Worm (Caenorhabditis elegans) whole organism, L3 larva: Measurements from ENCODE around the gene smf-1.

Experiments used
- R02D3.7 ChIP-seq: fragments of 150-350 bp; optimal IDR thresholded peaks from 2 replicates; lab custom pipeline; 2014; ENCODE audit warnings: missing biosample characterization, missing genetic modification characterization
- ama-1 ChIP-seq: fragments of 150-350 bp; optimal IDR thresholded peaks from 2 replicates; lab custom pipeline; 2018
- ceh-28 ChIP-seq: fragments of 150-350 bp; optimal IDR thresholded peaks from 2 replicates; lab custom pipeline; 2014; ENCODE audit warnings: missing biosample characterization, missing genetic modification reagents, missing genetic modification characterization
- ceh-82 ChIP-seq: fragments of 150-350 bp; optimal IDR thresholded peaks from 2 replicates; lab custom pipeline; 2014; ENCODE audit warnings: missing biosample characterization, missing genetic modification characterization
- daf-12 ChIP-seq: fragments of 150-350 bp; optimal IDR thresholded peaks from 2 replicates; lab custom pipeline; 2014; ENCODE audit warnings: missing biosample characterization, missing genetic modification reagents, missing genetic modification characterization
- egl-27 ChIP-seq: sonication (generic microtip); optimal IDR thresholded peaks from 4 replicates; lab custom pipeline; 2017; ENCODE audit warnings: missing biosample characterization, missing genetic modification reagents, missing genetic modification characterization
- egl-5 ChIP-seq: fragments of 150-350 bp; optimal IDR thresholded peaks from 2 replicates; lab custom pipeline; 2017; ENCODE audit warnings: missing biosample characterization, missing genetic modification reagents, missing genetic modification characterization, inconsistent platforms
- elt-1 ChIP-seq: fragments of 150-350 bp; optimal IDR thresholded peaks from 2 replicates; lab custom pipeline; 2014; ENCODE audit warnings: missing biosample characterization, missing genetic modification characterization
- elt-2 ChIP-seq: sonication (generic microtip); optimal IDR thresholded peaks from 2 replicates; lab custom pipeline; 2016; ENCODE audit warnings: missing genetic modification reagents, mild to moderate bottlenecking, missing genetic modification characterization, missing compliant biosample characterization
- elt-3 ChIP-seq, 3 experiments: fragments of 150-350 bp in 1 of 3; sonication (generic microtip) in 2 of 3; optimal IDR thresholded peaks; 2 replicates in 2 of 3; 4 replicates in 1 of 3; lab custom pipeline; 2014 to 2017; ENCODE audit warnings: missing biosample characterization in 3 of 3, missing genetic modification characterization in 3 of 3
- eor-1 ChIP-seq, 2 experiments: fragments of 150-350 bp; optimal IDR thresholded peaks; 2 replicates each; lab custom pipeline; 2014 to 2018; ENCODE audit warnings: missing biosample characterization in 2 of 2, missing genetic modification characterization in 2 of 2
- fkh-10 ChIP-seq: sonication (generic microtip); optimal IDR thresholded peaks from 2 replicates; lab custom pipeline; 2017; ENCODE audit warnings: missing biosample characterization, missing genetic modification reagents, missing genetic modification characterization
- fos-1 ChIP-seq: fragments of 150-350 bp; optimal IDR thresholded peaks from 2 replicates; lab custom pipeline; 2014; ENCODE audit warnings: missing biosample characterization, missing genetic modification characterization
- hmg-11 ChIP-seq: sonication (generic microtip); optimal IDR thresholded peaks from 2 replicates; lab custom pipeline; 2016; ENCODE audit warnings: missing genetic modification characterization, missing compliant biosample characterization
- jun-1 ChIP-seq: fragments of 150-350 bp; optimal IDR thresholded peaks from 2 replicates; lab custom pipeline; 2014; ENCODE audit warnings: missing biosample characterization, missing genetic modification reagents, missing genetic modification characterization
- lin-15B ChIP-seq: fragments of 150-350 bp; optimal IDR thresholded peaks from 2 replicates; lab custom pipeline; 2014; ENCODE audit warnings: missing biosample characterization, missing genetic modification characterization
- lin-39 ChIP-seq: fragments of 150-350 bp; optimal IDR thresholded peaks from 2 replicates; lab custom pipeline; 2018; ENCODE audit warnings: missing biosample characterization, missing genetic modification reagents, missing genetic modification characterization
- lsy-12 ChIP-seq: sonication (generic microtip); optimal IDR thresholded peaks from 2 replicates; lab custom pipeline; 2016; ENCODE audit warnings: mild to moderate bottlenecking, missing genetic modification characterization, missing compliant biosample characterization
- mdl-1 ChIP-seq: fragments of 150-350 bp; optimal IDR thresholded peaks from 2 replicates; lab custom pipeline; 2014; ENCODE audit warnings: missing biosample characterization, missing genetic modification characterization
- mml-1 ChIP-seq: fragments of 150-350 bp; sonication (generic microtip); optimal IDR thresholded peaks from 3 replicates; lab custom pipeline; 2014; ENCODE audit warnings: missing biosample characterization, missing genetic modification characterization
- nfya-1 ChIP-seq: sonication (generic microtip); optimal IDR thresholded peaks from 2 replicates; lab custom pipeline; 2017; ENCODE audit warnings: missing genetic modification characterization, mild to moderate bottlenecking, missing compliant biosample characterization, antibody characterized with exemption, moderate library complexity; ENCODE audit not compliant: insufficient read depth
- nhr-11 ChIP-seq: fragments of 150-350 bp; optimal IDR thresholded peaks from 2 replicates; lab custom pipeline; 2014; ENCODE audit warnings: missing biosample characterization, missing genetic modification characterization
- nhr-12 ChIP-seq: fragments of 150-350 bp; optimal IDR thresholded peaks from 2 replicates; lab custom pipeline; 2014; ENCODE audit warnings: missing biosample characterization, missing genetic modification characterization
- nhr-23 ChIP-seq: fragments of 150-350 bp; optimal IDR thresholded peaks from 2 replicates; lab custom pipeline; 2014; ENCODE audit warnings: missing biosample characterization, missing genetic modification reagents, missing genetic modification characterization
- nhr-237 ChIP-seq: fragments of 150-350 bp; optimal IDR thresholded peaks from 2 replicates; lab custom pipeline; 2014; ENCODE audit warnings: missing biosample characterization, missing genetic modification characterization
- nhr-25 ChIP-seq: sonication (generic microtip); optimal IDR thresholded peaks from 2 replicates; lab custom pipeline; 2017; ENCODE audit warnings: missing biosample characterization, missing genetic modification characterization
- nhr-28 ChIP-seq: fragments of 150-350 bp; optimal IDR thresholded peaks from 2 replicates; lab custom pipeline; 2014; ENCODE audit warnings: missing biosample characterization, missing genetic modification characterization
- nhr-43 ChIP-seq: sonication (generic microtip); optimal IDR thresholded peaks from 2 replicates; lab custom pipeline; 2016; ENCODE audit warnings: mild to moderate bottlenecking, missing genetic modification characterization, missing compliant biosample characterization; ENCODE audit not compliant: poor library complexity, severe bottlenecking
- nhr-76 ChIP-seq: fragments of 150-350 bp; sonication (generic microtip); optimal IDR thresholded peaks from 5 replicates; lab custom pipeline; 2014; ENCODE audit warnings: missing biosample characterization, missing genetic modification characterization
- pha-4 ChIP-seq: fragments of 150-350 bp; optimal IDR thresholded peaks from 2 replicates; lab custom pipeline; 2014; ENCODE audit warnings: missing biosample characterization, missing genetic modification reagents, missing genetic modification characterization
- pqm-1 ChIP-seq: fragments of 150-350 bp; optimal IDR thresholded peaks from 2 replicates; lab custom pipeline; 2017; ENCODE audit warnings: missing biosample characterization, missing genetic modification characterization, inconsistent platforms
- sea-2 ChIP-seq: fragments of 150-350 bp; sonication (generic microtip); optimal IDR thresholded peaks from 4 replicates; lab custom pipeline; 2014; ENCODE audit warnings: missing biosample characterization, missing genetic modification reagents, missing genetic modification characterization
- skn-1 ChIP-seq: fragments of 150-350 bp; optimal IDR thresholded peaks from 2 replicates; lab custom pipeline; 2014; ENCODE audit warnings: missing biosample characterization, missing genetic modification characterization
- snpc-4 ChIP-seq: fragments of 150-350 bp; optimal IDR thresholded peaks from 2 replicates; lab custom pipeline; 2014; ENCODE audit warnings: missing biosample characterization, missing genetic modification characterization
- tbx-2 ChIP-seq: sonication (generic microtip); optimal IDR thresholded peaks from 2 replicates; lab custom pipeline; 2016; ENCODE audit warnings: mild to moderate bottlenecking, missing genetic modification characterization, missing compliant biosample characterization
- unc-62 ChIP-seq: fragments of 150-350 bp; sonication (generic microtip); optimal IDR thresholded peaks from 4 replicates; lab custom pipeline; 2014; ENCODE audit warnings: missing biosample characterization, missing genetic modification reagents, missing genetic modification characterization
- zag-1 ChIP-seq: fragments of 150-350 bp; optimal IDR thresholded peaks from 2 replicates; lab custom pipeline; 2014; ENCODE audit warnings: missing biosample characterization, missing genetic modification characterization
- ztf-11 ChIP-seq: fragments of 150-350 bp; optimal IDR thresholded peaks from 2 replicates; lab custom pipeline; 2014; ENCODE audit warnings: missing biosample characterization, missing genetic modification characterization
- ztf-4 ChIP-seq: fragments of 150-350 bp; optimal IDR thresholded peaks from 2 replicates; lab custom pipeline; 2014; ENCODE audit warnings: missing biosample characterization, missing genetic modification characterization

smf-1 gene

DNA sequence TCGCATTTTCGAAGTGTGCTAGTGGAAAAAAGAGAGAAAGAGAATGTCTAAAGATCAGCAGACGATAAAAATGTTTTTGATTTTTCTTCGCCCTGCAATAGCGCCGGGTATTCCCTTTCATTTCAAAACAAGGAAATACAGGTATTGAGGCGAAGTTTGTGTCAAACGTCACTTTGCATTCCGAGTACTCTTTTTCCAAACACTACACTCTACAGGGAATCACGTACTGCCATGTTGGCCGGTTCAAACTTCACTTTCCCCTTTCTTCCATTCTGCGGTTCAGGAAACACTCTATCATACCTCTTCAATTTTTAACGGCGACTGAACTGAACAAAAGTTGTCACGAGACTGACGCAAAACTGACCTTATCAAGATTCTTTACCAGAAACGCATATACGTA lies 15.7 kb upstream of the smf-1 start:
- TF ChIP-seq R02D3.7 (no peak), elt-2 (peak; percentile 43), elt-1 (tag; lab: Kevin White, UChicago) (peak; percentile 5)

DNA sequence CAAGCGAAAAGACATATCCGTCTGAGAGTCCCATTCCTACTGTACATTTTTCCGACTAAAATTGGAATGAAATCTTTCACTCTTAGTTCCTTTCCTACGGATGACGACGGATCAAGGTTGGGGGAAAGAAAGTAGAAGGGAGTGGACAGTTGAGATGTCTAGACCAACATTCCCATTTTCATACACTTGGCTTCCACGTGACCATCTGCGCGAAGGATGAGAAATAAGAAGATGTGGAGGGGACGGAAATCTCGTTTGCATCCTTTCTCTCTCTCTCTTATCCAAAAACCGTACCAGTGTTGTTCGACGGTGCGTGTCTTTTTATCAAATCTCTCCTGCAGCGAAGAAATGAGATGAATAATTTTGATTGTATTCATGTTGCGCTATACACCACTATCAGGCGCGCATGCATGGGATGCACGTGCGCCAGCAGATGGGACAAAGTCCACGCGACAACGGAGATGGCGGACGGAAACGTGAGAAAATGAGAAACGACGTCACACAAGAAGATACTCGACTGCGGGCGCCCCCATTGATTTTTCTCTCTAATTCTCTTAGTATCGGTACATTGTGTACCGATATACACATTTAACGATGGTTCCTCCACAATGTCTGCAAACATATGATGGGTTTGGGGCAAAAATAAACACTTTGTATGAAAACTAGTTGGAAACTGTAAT lies 14.6 kb upstream of the smf-1 start:
- TF ChIP-seq ceh-28 (tag; lab: Kevin White, UChicago) (peak; percentile 77), daf-12 (tag; lab: Kevin White, UChicago) (no peak), jun-1 (tag; lab: Kevin White, UChicago) (peak; percentile 84), lsy-12 (tag; lab: Kevin White, UChicago) (peak; percentile 53), ztf-4 (tag; lab: Kevin White, UChicago) (peak; percentile 58), ama-1 (no peak), nhr-28 (tag; lab: Kevin White, UChicago) (no peak), elt-3 (tag; optimal IDR thresholded peaks at IDR 0.05; lab: Kevin White, UChicago) (peak; percentile 61 to 89 (median 78)), elt-1 (tag; lab: Kevin White, UChicago) (peak; percentile 87), R02D3.7 (peak; percentile 68), hmg-11 (tag; lab: Kevin White, UChicago) (peak; percentile 61), fkh-10 (GFP tag; lab: Kevin White, UChicago) (peak; percentile 55), sea-2 (GFP tag; lab: Kevin White, UChicago) (peak; percentile 66), nhr-12 (tag; lab: Kevin White, UChicago) (no peak), fos-1 (tag; lab: Kevin White, UChicago) (peak; percentile 84), nhr-76 (tag; lab: Kevin White, UChicago) (peak; percentile 2), elt-2 (peak; percentile 92), pha-4 (tag; lab: Kevin White, UChicago) (peak; percentile 97), nhr-43 (peak; percentile 98), pqm-1 (tag; lab: Kevin White, UChicago) (peak; percentile 78), nfya-1 (tag; lab: Kevin White, UChicago) (peak; percentile 81), snpc-4 (tag; lab: Kevin White, UChicago) (peak; percentile 63), nhr-23 (peak; percentile 98), ceh-82 (tag; lab: Kevin White, UChicago) (peak; percentile 38), nhr-11 (peak; percentile 55), tbx-2 (tag; lab: Kevin White, UChicago) (peak; percentile 89), mml-1 (tag; lab: Kevin White, UChicago) (peak; percentile 94), egl-27 (no peak), egl-5 (tag; lab: Kevin White, UChicago) (peak; percentile 85), lin-39 (tag; lab: Kevin White, UChicago) (peak; percentile 44), nhr-237 (tag; lab: Kevin White, UChicago) (no peak), ztf-11 (no peak), unc-62 (peak; percentile 77), nhr-25 (tag; lab: Kevin White, UChicago) (peak; percentile 94), eor-1 (tag; optimal IDR thresholded peaks at IDR 0.05; lab: Kevin White, UChicago) (no peak), mdl-1 (tag; lab: Kevin White, UChicago) (peak; percentile 100)

DNA sequence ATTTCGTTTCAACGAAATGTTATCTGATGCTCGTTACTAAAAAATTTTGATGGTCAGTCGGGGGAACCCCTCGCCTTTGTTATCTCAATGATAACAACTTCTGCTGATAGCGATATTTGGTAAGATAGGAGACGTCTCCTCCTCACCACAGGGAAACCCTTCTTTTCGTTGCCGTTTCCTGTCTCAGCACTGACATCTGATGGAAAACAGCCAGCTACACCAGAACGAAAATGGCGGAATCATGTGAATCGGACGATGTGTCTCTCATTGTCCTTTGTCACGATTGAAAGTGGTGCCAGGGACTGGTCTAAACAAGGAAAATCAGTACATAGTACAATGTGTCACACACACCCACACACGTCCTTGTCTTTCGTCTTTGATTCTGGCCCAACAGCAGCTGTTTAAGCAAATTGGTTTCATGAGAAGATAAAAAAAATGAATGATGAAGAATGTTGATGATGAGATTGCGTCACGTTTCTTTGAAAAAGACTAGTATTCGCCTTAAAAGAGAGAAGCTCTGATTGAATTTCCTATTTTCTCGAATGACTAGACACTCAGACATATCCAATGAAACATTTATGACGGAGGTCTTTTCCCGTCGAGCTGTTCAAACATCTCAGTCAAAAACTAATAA lies 13.6 kb upstream of the smf-1 start:
- TF ChIP-seq nhr-11 (peak; percentile 61), ztf-11 (no peak), pqm-1 (tag; lab: Kevin White, UChicago) (peak; percentile 46), fos-1 (tag; lab: Kevin White, UChicago) (no peak), elt-1 (tag; lab: Kevin White, UChicago) (peak; percentile 26), skn-1 (peak; percentile 16), jun-1 (tag; lab: Kevin White, UChicago) (peak; percentile 18), tbx-2 (tag; lab: Kevin White, UChicago) (peak; percentile 62), lin-15B (tag; lab: Kevin White, UChicago) (no peak), pha-4 (tag; lab: Kevin White, UChicago) (peak; percentile 28), egl-27 (peak; percentile 63), nhr-43 (peak; percentile 95), ztf-4 (tag; lab: Kevin White, UChicago) (no peak), nhr-23 (peak; percentile 74), elt-2 (peak; percentile 94), nfya-1 (tag; lab: Kevin White, UChicago) (peak; percentile 28), unc-62 (peak; percentile 59), nhr-25 (tag; lab: Kevin White, UChicago) (peak; percentile 97), mdl-1 (tag; lab: Kevin White, UChicago) (peak; percentile 92), lin-39 (tag; lab: Kevin White, UChicago) (no peak), mml-1 (tag; lab: Kevin White, UChicago) (peak; percentile 50), fkh-10 (GFP tag; lab: Kevin White, UChicago) (peak; percentile 90), elt-3 (tag; optimal IDR thresholded peaks at IDR 0.05; lab: Kevin White, UChicago) (peak; percentile 84 to 98 (median 86)), zag-1 (tag; lab: Kevin White, UChicago) (no peak)
